Worm (Caenorhabditis elegans) whole organism, late embryonic: ENCODE results near the gene T03F6.4.

ENCODE experiments used
- ceh-2 ChIP-seq: sonication (generic microtip); optimal IDR thresholded peaks from 2 replicates; lab custom pipeline; 2016; ENCODE audit warnings: missing genotype, missing genetic modification characterization, missing compliant biosample characterization
- ceh-24 ChIP-seq: sonication (generic microtip); optimal IDR thresholded peaks from 2 replicates; lab custom pipeline; 2016; ENCODE audit warnings: mild to moderate bottlenecking, missing genetic modification characterization, missing compliant biosample characterization
- ceh-6 ChIP-seq: fragments of 200-800 bp; sonication (Bioruptor generic); optimal IDR thresholded peaks from 2 replicates; lab custom pipeline; 2018; ENCODE audit warnings: mild to moderate bottlenecking, missing genetic modification characterization, missing compliant biosample characterization
- che-1 ChIP-seq: sonication (generic microtip); optimal IDR thresholded peaks from 2 replicates; lab custom pipeline; 2016; ENCODE audit warnings: mild to moderate bottlenecking, missing genetic modification characterization, missing compliant biosample characterization
- dve-1 ChIP-seq: sonication (generic microtip); optimal IDR thresholded peaks from 2 replicates; lab custom pipeline; 2017; ENCODE audit warnings: antibody characterized with exemption, mild to moderate bottlenecking, missing genetic modification characterization, missing compliant biosample characterization
- elt-2 ChIP-seq: sonication (generic microtip); optimal IDR thresholded peaks from 2 replicates; lab custom pipeline; 2016; ENCODE audit warnings: missing genetic modification reagents, missing genetic modification characterization, missing compliant biosample characterization
- nhr-11 ChIP-seq: fragments of 150-350 bp; optimal IDR thresholded peaks from 2 replicates; lab custom pipeline; 2014; ENCODE audit warnings: missing biosample characterization, missing genetic modification characterization
- nhr-232 ChIP-seq: sonication (generic microtip); optimal IDR thresholded peaks from 2 replicates; lab custom pipeline; 2016; ENCODE audit warnings: missing genetic modification characterization, missing compliant biosample characterization
- rnt-1 ChIP-seq: sonication (generic microtip); optimal IDR thresholded peaks from 2 replicates; lab custom pipeline; 2016; ENCODE audit warnings: missing genetic modification characterization, missing compliant biosample characterization

- TF ChIP-seq nhr-11 (tag; lab: Kevin White, UChicago) (no peak), rnt-1 (no peak), elt-2 (tag; lab: Kevin White, UChicago) (peak; percentile 92), nhr-232 (tag; lab: Kevin White, UChicago) (no peak), che-1 (no peak), ceh-6 (GFP tag; lab: Kevin White, UChicago) (no peak), ceh-2 (tag; lab: Kevin White, UChicago) (no peak), ceh-24 (tag; lab: Kevin White, UChicago) (no peak), dve-1 (tag; lab: Kevin White, UChicago) (no peak)
Measured at ce11 chrIII:13388621-13389020, 2.7 kb downstream of the T03F6.4 start.
